Worm (Caenorhabditis elegans) whole organism, L1 larva: ENCODE measurements around the gene nas-27.

Experiments used
- aly-2 ChIP-seq: fragments of 150-350 bp; optimal IDR thresholded peaks from 2 replicates; lab custom pipeline; 2014; ENCODE audit warnings: missing biosample characterization, missing genetic modification characterization
- hlh-4 ChIP-seq: sonication (generic microtip); optimal IDR thresholded peaks from 2 replicates; lab custom pipeline; 2016; ENCODE audit warnings: mild to moderate bottlenecking, missing genetic modification characterization, missing compliant biosample characterization
- lin-39 ChIP-seq: fragments of 150-350 bp; optimal IDR thresholded peaks from 2 replicates; lab custom pipeline; 2014; ENCODE audit warnings: missing biosample characterization, missing genetic modification reagents, missing genetic modification characterization
- nhr-77 ChIP-seq: fragments of 150-350 bp; optimal IDR thresholded peaks from 2 replicates; lab custom pipeline; 2014; ENCODE audit warnings: missing biosample characterization, missing genetic modification characterization
- ztf-4 ChIP-seq: fragments of 150-350 bp; optimal IDR thresholded peaks from 2 replicates; lab custom pipeline; 2014; ENCODE audit warnings: missing biosample characterization, missing genetic modification characterization

DNA sequence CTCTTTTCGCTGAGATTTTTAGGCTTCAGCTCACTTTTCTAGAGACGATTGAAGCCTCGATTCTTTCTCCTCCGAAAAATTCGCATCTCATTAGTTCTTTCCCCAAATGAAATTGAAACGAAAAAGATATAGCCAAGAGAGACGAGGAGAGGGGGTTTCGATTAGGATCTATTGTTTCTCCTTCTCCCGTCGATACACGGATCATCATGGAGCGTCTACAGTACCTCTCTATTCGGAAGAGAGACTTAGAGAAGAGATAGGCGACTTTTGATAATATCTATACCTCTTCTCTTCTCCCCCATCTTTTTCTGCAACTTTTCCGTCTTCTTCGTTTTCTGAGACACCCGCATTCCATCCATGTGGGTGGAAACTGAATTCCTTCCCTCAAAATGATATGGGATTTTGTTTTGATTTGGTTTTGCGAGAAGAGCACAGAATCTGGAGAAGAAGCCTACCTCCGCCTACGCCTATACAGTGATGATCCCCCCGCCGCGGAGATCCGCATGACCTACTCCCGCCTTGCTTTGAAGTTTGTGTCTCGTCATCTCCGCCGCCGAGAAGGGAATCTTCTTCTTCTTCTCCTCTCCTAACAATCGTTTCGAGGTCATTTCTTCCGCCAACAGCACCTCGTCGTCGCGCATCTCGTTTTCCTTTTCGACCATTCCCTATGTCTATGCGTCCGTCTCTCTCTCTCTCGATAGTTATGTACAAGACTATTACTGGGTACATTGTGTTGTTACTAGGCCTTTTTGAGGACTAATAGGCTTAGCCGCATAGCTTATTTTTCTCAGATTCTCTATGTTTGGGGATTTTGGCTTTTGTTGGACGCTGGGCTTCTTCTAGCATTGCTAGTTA is 37.2 kb downstream of the nas-27 start:
- no peak for TF ChIP-seq hlh-4 (tag; lab: Kevin White, UChicago)
- TF ChIP-seq nhr-77, result no peak
- no peak for TF ChIP-seq lin-39
- TF ChIP-seq aly-2 (tag; lab: Kevin White, UChicago), result no peak
- no peak for TF ChIP-seq ztf-4 (tag; lab: Kevin White, UChicago)
